Fruit fly (Drosophila melanogaster) whole organism, prepupa: ENCODE measurements around the gene CG14868.

Source experiments
- Blimp-1 ChIP-seq: fragments of 200-800 bp; sonication (Bioruptor generic); optimal IDR thresholded peaks from 3 replicates; lab custom pipeline; 2017; ENCODE audit warnings: missing biosample characterization, missing genetic modification characterization, mild to moderate bottlenecking, moderate library complexity, missing genetic modification reagents
- CG10631 ChIP-seq: fragments of 200-800 bp; sonication (Bioruptor generic); optimal IDR thresholded peaks from 2 replicates; lab custom pipeline; 2016; ENCODE audit warnings: missing biosample characterization, missing genetic modification characterization
- CG10669 ChIP-seq: fragments of 200-800 bp; sonication (Bioruptor generic); optimal IDR thresholded peaks from 3 replicates; lab custom pipeline; 2018; ENCODE audit warnings: missing biosample characterization, mild to moderate bottlenecking, missing genetic modification characterization, moderate library complexity
- CG11294 ChIP-seq: fragments of 200-800 bp; sonication (Bioruptor generic); IDR thresholded peaks from 2 replicates; pipeline ENCODE4 v1.3.6; 2022; ENCODE audit warnings: missing biosample characterization, missing genetic modification characterization
- CG11762 ChIP-seq: fragments of 200-800 bp; sonication (Bioruptor generic); optimal IDR thresholded peaks from 3 replicates; lab custom pipeline; 2016; ENCODE audit warnings: missing biosample characterization, missing genetic modification characterization; ENCODE audit not compliant: insufficient read depth
- CG15336 ChIP-seq: fragments of 200-800 bp; sonication (Bioruptor generic); IDR thresholded peaks from 2 replicates; pipeline ENCODE4 v1.3.6; 2022; ENCODE audit warnings: missing biosample characterization, missing genetic modification characterization
- CG16779 ChIP-seq: fragments of 200-800 bp; sonication (Bioruptor generic); optimal IDR thresholded peaks from 3 replicates; lab custom pipeline; 2017; ENCODE audit warnings: missing biosample characterization, mild to moderate bottlenecking, missing genetic modification characterization
- CG3032 ChIP-seq: fragments of 200-800 bp; optimal IDR thresholded peaks from 2 replicates; lab custom pipeline; 2019; ENCODE audit warnings: missing biosample characterization, mild to moderate bottlenecking, missing genetic modification characterization, moderate library complexity
- CG31627 ChIP-seq: fragments of 200-800 bp; sonication (Bioruptor generic); optimal IDR thresholded peaks from 3 replicates; lab custom pipeline; 2016; ENCODE audit warnings: missing biosample characterization, missing genetic modification characterization
- CG34406 ChIP-seq: fragments of 200-800 bp; sonication (Bioruptor generic); optimal IDR thresholded peaks from 3 replicates; lab custom pipeline; 2016; ENCODE audit warnings: missing biosample characterization, missing genetic modification characterization
- CG3919 ChIP-seq: fragments of 200-800 bp; sonication (Bioruptor generic); optimal IDR thresholded peaks from 3 replicates; lab custom pipeline; 2016; ENCODE audit warnings: missing biosample characterization, missing genetic modification characterization
- CG6163 ChIP-seq: fragments of 200-800 bp; sonication (Bioruptor generic); IDR thresholded peaks from 3 replicates; pipeline ENCODE4 v1.3.6; 2022; ENCODE audit warnings: missing biosample characterization, missing genetic modification characterization
- CG6792 ChIP-seq: fragments of 200-800 bp; sonication (Bioruptor generic); optimal IDR thresholded peaks from 3 replicates; lab custom pipeline; 2016; ENCODE audit warnings: missing biosample characterization, missing genetic modification characterization
- CG8632 ChIP-seq: fragments of 200-800 bp; sonication (Bioruptor generic); optimal IDR thresholded peaks from 3 replicates; lab custom pipeline; 2016; ENCODE audit warnings: missing biosample characterization, missing genetic modification characterization
- CG9139 ChIP-seq: fragments of 200-800 bp; sonication (Bioruptor generic); optimal IDR thresholded peaks from 3 replicates; lab custom pipeline; 2017; ENCODE audit warnings: missing biosample characterization, mild to moderate bottlenecking, missing genetic modification characterization
- Eip75B ChIP-seq: fragments of 200-800 bp; sonication (Bioruptor generic); optimal IDR thresholded peaks from 3 replicates; lab custom pipeline; 2016; ENCODE audit warnings: missing biosample characterization, missing genetic modification characterization
- Eip78C ChIP-seq: fragments of 200-800 bp; sonication (Bioruptor generic); peaks from one replicate; lab custom pipeline; 2016; ENCODE audit warnings: missing biosample characterization, missing genetic modification characterization
- Eip93F ChIP-seq: fragments of 200-800 bp; sonication (Bioruptor generic); optimal IDR thresholded peaks from 2 replicates; lab custom pipeline; 2016; ENCODE audit warnings: missing biosample characterization, mild to moderate bottlenecking, missing genetic modification characterization
- Ets96B ChIP-seq: fragments of 200-800 bp; optimal IDR thresholded peaks from 2 replicates; lab custom pipeline; 2019; ENCODE audit warnings: missing biosample characterization, mild to moderate bottlenecking, missing genetic modification characterization, moderate library complexity
- Gug ChIP-seq: fragments of 200-800 bp; sonication (Bioruptor generic); IDR thresholded peaks from 2 replicates; pipeline ENCODE4 v1.3.6; 2022; ENCODE audit warnings: missing biosample characterization, missing genetic modification characterization
- Hr4 ChIP-seq: fragments of 200-800 bp; sonication (Bioruptor generic); optimal IDR thresholded peaks from 3 replicates; lab custom pipeline; 2016; ENCODE audit warnings: missing biosample characterization, missing genetic modification characterization
- Lpt ChIP-seq: fragments of 200-800 bp; sonication (Bioruptor generic); optimal IDR thresholded peaks from 3 replicates; lab custom pipeline; 2016; ENCODE audit warnings: missing biosample characterization, missing genetic modification characterization
- OdsH ChIP-seq: fragments of 200-800 bp; sonication (Bioruptor generic); optimal IDR thresholded peaks from 3 replicates; lab custom pipeline; 2016; ENCODE audit warnings: missing biosample characterization, missing genetic modification characterization
- Sox14 ChIP-seq: fragments of 200-800 bp; sonication (Bioruptor generic); optimal IDR thresholded peaks from 3 replicates; lab custom pipeline; 2016; ENCODE audit warnings: missing biosample characterization, missing genetic modification characterization
- Sox15 ChIP-seq: fragments of 200-800 bp; sonication (Bioruptor generic); optimal IDR thresholded peaks from 3 replicates; lab custom pipeline; 2016; ENCODE audit warnings: missing biosample characterization, missing genetic modification characterization
- achi ChIP-seq: fragments of 200-800 bp; sonication (Bioruptor generic); optimal IDR thresholded peaks from 3 replicates; lab custom pipeline; 2016; ENCODE audit warnings: missing biosample characterization, missing genetic modification characterization
- cyc ChIP-seq: fragments of 200-800 bp; sonication (Bioruptor generic); optimal IDR thresholded peaks from 3 replicates; lab custom pipeline; 2016; ENCODE audit warnings: missing biosample characterization, missing genetic modification characterization
- dac ChIP-seq: fragments of 200-800 bp; sonication (Bioruptor generic); optimal IDR thresholded peaks from 2 replicates; lab custom pipeline; 2017; ENCODE audit warnings: missing biosample characterization, mild to moderate bottlenecking, missing genetic modification characterization
- dsx ChIP-seq: fragments of 200-800 bp; optimal IDR thresholded peaks from 3 replicates; lab custom pipeline; 2019; ENCODE audit warnings: missing biosample characterization, mild to moderate bottlenecking, missing genetic modification characterization, moderate library complexity; ENCODE audit not compliant: poor library complexity, severe bottlenecking
- eg ChIP-seq: fragments of 200-800 bp; sonication (Bioruptor generic); IDR thresholded peaks from 3 replicates; pipeline ENCODE4 v1.3.6; 2022; ENCODE audit warnings: missing biosample characterization, missing genetic modification characterization
- esn ChIP-seq: fragments of 200-800 bp; sonication (Bioruptor generic); optimal IDR thresholded peaks from 2 replicates; lab custom pipeline; 2016; ENCODE audit warnings: missing biosample characterization, mild to moderate bottlenecking, missing genetic modification characterization, moderate library complexity
- lz ChIP-seq: fragments of 200-800 bp; sonication (Bioruptor generic); optimal IDR thresholded peaks from 3 replicates; lab custom pipeline; 2016; ENCODE audit warnings: missing biosample characterization, missing genetic modification characterization
- salr ChIP-seq, 2 experiments: fragments of 200-800 bp; sonication (Bioruptor generic); optimal IDR thresholded peaks; 3 replicates each; lab custom pipeline; 2016 to 2018; ENCODE audit warnings: missing biosample characterization in 2 of 2, missing genetic modification characterization in 2 of 2, mild to moderate bottlenecking in 1 of 2
- topi ChIP-seq: fragments of 200-800 bp; sonication (Bioruptor generic); optimal IDR thresholded peaks from 3 replicates; lab custom pipeline; 2016; ENCODE audit warnings: missing biosample characterization, missing genetic modification characterization

CG14868 gene

DNA sequence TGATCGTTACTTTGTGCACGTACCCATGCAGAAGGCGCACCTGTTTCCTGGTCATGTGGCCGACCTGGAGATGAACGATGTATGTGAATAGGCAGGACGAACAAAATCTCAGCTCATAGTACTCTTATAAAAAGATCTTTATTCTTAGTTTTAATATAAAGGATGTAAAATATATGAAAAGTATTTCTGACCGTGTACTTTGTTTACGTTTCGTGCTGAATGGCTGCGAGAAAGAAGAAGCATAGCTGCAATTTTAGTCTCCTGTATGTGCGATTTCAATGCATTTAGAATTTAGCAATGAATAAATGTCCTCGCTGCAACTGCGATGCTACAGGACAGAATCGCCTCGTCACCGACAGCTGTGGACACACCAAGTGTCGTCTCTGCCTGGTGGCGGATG, 21.9 kb downstream of the CG14868 start, which contains the start of the genes CG42726 and CG42727:
TSS of gene CG42726 (plus strand) at position 227 of the 400 bp plus-strand sequence.
TSS of gene CG42727 (plus strand) at position 227 of the 400 bp plus-strand sequence.
- TF ChIP-seq Eip78C (GFP tag; lab: Kevin White, UChicago): peak; percentile 87
- TF ChIP-seq CG10631: peak; percentile 47
- TF ChIP-seq CG11762 (GFP tag; lab: Kevin White, UChicago): peak; percentile 10
- peak; percentile 34 for TF ChIP-seq cyc
- peak; percentile 44 for TF ChIP-seq CG34406
- TF ChIP-seq lz: peak; percentile 48
- TF ChIP-seq CG11294 (GFP tag; lab: Robert Waterston, UW): 0 out of 2 replicates have a peak, but pooled peaks have one; percentile 27
- TF ChIP-seq CG6163 (GFP tag; lab: Robert Waterston, UW): peak; percentile 51
- TF ChIP-seq Ets96B: peak; percentile 44
- peak; percentile 44 for TF ChIP-seq topi (GFP tag; lab: Kevin White, UChicago)
- TF ChIP-seq Lpt (GFP tag; lab: Kevin White, UChicago): no peak
- peak; percentile 22 for TF ChIP-seq CG8632 (GFP tag; lab: Kevin White, UChicago)
- peak; percentile 56; the same call in 1 of the 3 replicates for TF ChIP-seq eg (GFP tag; lab: Robert Waterston, UW)
- TF ChIP-seq esn (GFP tag; lab: Kevin White, UChicago): peak; percentile 69
- TF ChIP-seq Hr4 (GFP tag; lab: Kevin White, UChicago): no peak
- TF ChIP-seq achi (GFP tag; lab: Kevin White, UChicago): peak; percentile 30
- no peak for TF ChIP-seq Gug
- TF ChIP-seq CG3032 (tag; lab: Kevin White, UChicago): peak; percentile 52
- TF ChIP-seq Eip75B: no peak
- TF ChIP-seq CG15336 (GFP tag; lab: Robert Waterston, UW): no peak
- peak; percentile 52 for TF ChIP-seq Sox14 (GFP tag; lab: Kevin White, UChicago)
- TF ChIP-seq CG6792 (GFP tag; lab: Kevin White, UChicago): peak; percentile 44
- peak; percentile 28 for TF ChIP-seq dac
- TF ChIP-seq CG31627 (GFP tag; lab: Kevin White, UChicago): peak; percentile 42
- TF ChIP-seq Sox15 (GFP tag; lab: Kevin White, UChicago): peak; percentile 13
- peak; percentile 24 for TF ChIP-seq CG10669 (GFP tag; lab: Kevin White, UChicago)
- TF ChIP-seq CG16779 (tag; lab: Kevin White, UChicago): no peak
- no peak for TF ChIP-seq CG3919
- no peak for TF ChIP-seq OdsH

DNA sequence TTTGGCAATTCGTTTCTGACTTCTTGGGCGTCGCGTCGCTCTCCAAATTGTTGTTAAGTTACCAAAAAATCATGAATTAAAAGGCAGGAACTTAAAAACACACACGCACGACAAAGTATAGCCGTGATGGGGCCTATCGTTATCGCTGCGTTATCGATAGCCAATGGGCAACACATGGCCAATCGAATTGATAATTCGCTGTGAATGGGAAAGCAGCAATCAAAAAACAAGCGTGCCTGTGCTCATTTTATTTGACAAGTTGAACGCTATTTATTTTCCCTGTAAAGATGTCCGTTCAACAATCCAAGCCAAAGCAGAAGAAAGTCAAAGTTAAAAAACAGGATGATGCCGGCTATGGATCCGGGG, 23.7 kb downstream of the CG14868 start, which contains the start of the genes Surf4 and CG31301:
TSS of gene Surf4 (minus strand) at position 159 of the 366 bp plus-strand sequence.
TSS of gene CG31301 (plus strand) at position 188 of the 366 bp plus-strand sequence.
- TF ChIP-seq CG3919 (no peak), CG9139 (GFP tag; lab: Kevin White, UChicago) (no peak), dsx (peak; percentile 91), CG16779 (tag; lab: Kevin White, UChicago) (no peak), esn (GFP tag; lab: Kevin White, UChicago) (peak; percentile 9), Eip93F (GFP tag; lab: Kevin White, UChicago) (no peak)

DNA sequence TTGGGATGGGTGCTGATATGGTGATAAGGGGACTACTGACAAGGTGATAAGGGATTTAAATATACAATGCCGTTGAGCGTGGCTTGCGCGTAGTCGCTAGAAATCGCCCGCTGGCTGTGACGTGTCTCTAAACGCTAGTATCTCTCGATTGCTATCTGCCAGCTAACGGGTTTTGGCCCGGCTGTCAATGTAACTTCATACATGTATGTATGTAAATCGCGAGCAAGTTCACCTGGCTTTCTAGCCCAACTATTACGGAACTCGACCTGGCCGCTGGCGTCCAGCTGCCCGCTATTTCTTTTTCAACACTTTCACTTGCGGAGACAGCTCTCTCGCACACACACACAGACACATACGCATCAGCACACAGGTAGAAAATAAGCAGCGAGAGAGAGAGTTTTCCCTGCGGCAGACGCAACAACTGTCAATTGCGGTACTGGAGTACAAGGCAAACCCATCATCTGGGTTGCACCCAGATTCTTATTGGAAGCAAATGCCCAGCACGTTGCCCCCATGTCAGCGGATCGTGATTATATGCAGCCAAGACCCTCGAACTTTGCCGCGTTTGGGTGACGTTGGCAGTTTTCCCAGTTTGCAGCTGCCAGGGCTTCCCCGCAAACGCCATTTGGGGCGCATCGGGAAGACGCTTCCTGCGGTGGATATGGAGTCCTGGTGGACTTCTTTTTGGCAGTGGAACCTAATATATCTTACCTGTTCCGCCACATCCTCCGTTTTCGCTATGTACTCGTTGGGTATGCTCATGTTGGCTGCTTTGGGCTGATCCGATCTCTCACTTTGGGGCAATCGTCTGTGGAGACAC, 24.3 kb downstream of the CG14868 start:
- TF ChIP-seq salr (GFP tag; optimal IDR thresholded peaks at IDR 0.05; lab: Kevin White, UChicago): no peak
- peak; percentile 92 for TF ChIP-seq Blimp-1
- TF ChIP-seq CG10631: no peak
